Fruit fly (Drosophila melanogaster) whole organism, embryonic: Measurements from ENCODE around the gene CG5506.

ENCODE experiments used
- Atf-2 ChIP-seq: fragments of 200-800 bp; sonication (Bioruptor generic); optimal IDR thresholded peaks from 2 replicates; lab custom pipeline; 2016; ENCODE audit warnings: missing biosample characterization, missing genetic modification characterization
- Atf6 ChIP-seq: fragments of 200-800 bp; sonication (Bioruptor generic); IDR thresholded peaks from 2 replicates; pipeline ENCODE4 v1.3.6; 2022; ENCODE audit warnings: missing biosample characterization, missing genetic modification characterization
- Bgb ChIP-seq: fragments of 200-800 bp; sonication (Bioruptor generic); IDR thresholded peaks from 2 replicates; pipeline ENCODE4 v1.3.6; 2022; ENCODE audit warnings: missing biosample characterization, missing genetic modification characterization; ENCODE audit not compliant: partially characterized antibody
- CG10543 ChIP-seq: fragments of 200-800 bp; sonication (Bioruptor generic); optimal IDR thresholded peaks from 3 replicates; lab custom pipeline; 2017; ENCODE audit warnings: missing biosample characterization, mild to moderate bottlenecking, missing genetic modification characterization, moderate library complexity
- CG12104 ChIP-seq: fragments of 200-800 bp; sonication (Bioruptor generic); optimal IDR thresholded peaks from 3 replicates; lab custom pipeline; 2016; ENCODE audit warnings: missing biosample characterization, missing genetic modification characterization
- CG14014 ChIP-seq: fragments of 200-800 bp; sonication (Bioruptor generic); IDR thresholded peaks from 2 replicates; pipeline ENCODE4 v1.3.6; 2022; ENCODE audit warnings: missing biosample characterization, missing genetic modification characterization
- CG14050 ChIP-seq: fragments of 200-800 bp; sonication (Bioruptor generic); IDR thresholded peaks from 3 replicates; pipeline ENCODE4 v1.3.6; 2022; ENCODE audit warnings: missing biosample characterization, missing genetic modification characterization
- CG15073 ChIP-seq: fragments of 200-800 bp; sonication (Bioruptor generic); optimal IDR thresholded peaks from 2 replicates; lab custom pipeline; 2016; ENCODE audit warnings: missing biosample characterization, missing genetic modification characterization
- CG1603 ChIP-seq: fragments of 200-800 bp; sonication (Bioruptor generic); optimal IDR thresholded peaks from 2 replicates; lab custom pipeline; 2019; ENCODE audit warnings: missing biosample characterization, mild to moderate bottlenecking, missing genetic modification characterization, moderate library complexity
- CG17186 ChIP-seq: fragments of 200-800 bp; sonication (Bioruptor generic); optimal IDR thresholded peaks from 3 replicates; lab custom pipeline; 2017; ENCODE audit warnings: missing biosample characterization, missing genetic modification reagents, missing genetic modification characterization
- CG18262 ChIP-seq: fragments of 200-800 bp; optimal IDR thresholded peaks from 3 replicates; lab custom pipeline; 2019; ENCODE audit warnings: missing biosample characterization, mild to moderate bottlenecking, missing genetic modification characterization, moderate library complexity
- CG1832 ChIP-seq: fragments of 200-800 bp; sonication (Bioruptor generic); optimal IDR thresholded peaks from 2 replicates; lab custom pipeline; 2017; ENCODE audit warnings: missing biosample characterization, mild to moderate bottlenecking, missing genetic modification characterization, inconsistent platforms
- CG32767 ChIP-seq: fragments of 200-800 bp; sonication (Bioruptor generic); IDR thresholded peaks from 2 replicates; pipeline ENCODE4 v1.3.6; 2022; ENCODE audit warnings: missing biosample characterization, missing genetic modification characterization
- CG34376 ChIP-seq: fragments of 200-800 bp; sonication (Bioruptor generic); optimal IDR thresholded peaks from 2 replicates; lab custom pipeline; 2018; ENCODE audit warnings: missing biosample characterization, mild to moderate bottlenecking, missing genetic modification characterization
- CG43689 ChIP-seq: fragments of 200-800 bp; sonication (Bioruptor generic); IDR thresholded peaks from 2 replicates; pipeline ENCODE4 v1.3.6; 2022; ENCODE audit warnings: missing biosample characterization, missing genetic modification characterization
- CG6683 ChIP-seq: fragments of 200-800 bp; sonication (Bioruptor generic); optimal IDR thresholded peaks from 2 replicates; lab custom pipeline; 2017; ENCODE audit warnings: missing biosample characterization, mild to moderate bottlenecking, missing genetic modification characterization, missing genetic modification reagents
- CG7928 ChIP-seq: fragments of 200-800 bp; sonication (Bioruptor generic); optimal IDR thresholded peaks from 2 replicates; lab custom pipeline; 2017; ENCODE audit warnings: missing biosample characterization, mild to moderate bottlenecking, missing genetic modification characterization
- CG8281 ChIP-seq: fragments of 200-800 bp; sonication (Bioruptor generic); optimal IDR thresholded peaks from 2 replicates; lab custom pipeline; 2018; ENCODE audit warnings: missing biosample characterization, mild to moderate bottlenecking, missing genetic modification characterization, moderate library complexity
- CG8478 ChIP-seq: fragments of >200 bp; optimal IDR thresholded peaks from 2 replicates; lab custom pipeline; 2018
- CG8924 ChIP-seq: fragments of 200-800 bp; optimal IDR thresholded peaks from 3 replicates; lab custom pipeline; 2019; ENCODE audit warnings: missing biosample characterization, mild to moderate bottlenecking, missing genetic modification characterization, moderate library complexity
- CHES-1-like ChIP-seq: fragments of 200-800 bp; sonication (Bioruptor generic); optimal IDR thresholded peaks from 2 replicates; lab custom pipeline; 2016; ENCODE audit warnings: missing biosample characterization, missing genetic modification characterization
- CkIIα-i1 ChIP-seq: fragments of 200-800 bp; sonication (Bioruptor generic); IDR thresholded peaks from 2 replicates; pipeline ENCODE4 v1.3.6; 2022; ENCODE audit warnings: missing biosample characterization, missing genetic modification characterization
- Gsc ChIP-seq: fragments of 200-800 bp; sonication (Bioruptor generic); IDR thresholded peaks from 2 replicates; pipeline ENCODE4 v1.3.6; 2022; ENCODE audit warnings: missing biosample characterization, missing genetic modification characterization
- HLH54F ChIP-seq: fragments of 200-800 bp; sonication (Bioruptor generic); optimal IDR thresholded peaks from 3 replicates; lab custom pipeline; 2016; ENCODE audit warnings: missing biosample characterization, missing genetic modification characterization
- Hey ChIP-seq: fragments of 200-800 bp; sonication (Bioruptor generic); optimal IDR thresholded peaks from 3 replicates; lab custom pipeline; 2018; ENCODE audit warnings: missing biosample characterization, mild to moderate bottlenecking, missing genetic modification characterization
- HmgZ ChIP-seq: fragments of 200-800 bp; sonication (Bioruptor generic); optimal IDR thresholded peaks from 2 replicates; lab custom pipeline; 2018; ENCODE audit warnings: missing biosample characterization, mild to moderate bottlenecking, missing genetic modification characterization
- Hmr ChIP-seq: fragments of 200-800 bp; sonication (Bioruptor generic); optimal IDR thresholded peaks from 3 replicates; lab custom pipeline; 2017; ENCODE audit warnings: mild to moderate bottlenecking, missing biosample characterization, missing genetic modification reagents, missing genetic modification characterization
- Hr39 ChIP-seq: fragments of >200 bp; optimal IDR thresholded peaks from 2 replicates; lab custom pipeline; 2017
- Hsf ChIP-seq: fragments of 200-800 bp; sonication (Bioruptor generic); optimal IDR thresholded peaks from 3 replicates; lab custom pipeline; 2016; ENCODE audit warnings: missing biosample characterization, missing genetic modification characterization
- Myb ChIP-seq: fragments of 200-800 bp; sonication (Bioruptor generic); optimal IDR thresholded peaks from 2 replicates; lab custom pipeline; 2016; ENCODE audit warnings: missing biosample characterization, missing genetic modification characterization
- PHDP ChIP-seq: fragments of 200-800 bp; sonication (Bioruptor generic); optimal IDR thresholded peaks from 3 replicates; lab custom pipeline; 2018; ENCODE audit warnings: missing biosample characterization, mild to moderate bottlenecking, missing genetic modification characterization, moderate library complexity
- Six4 ChIP-seq: fragments of 200-800 bp; sonication (Bioruptor generic); optimal IDR thresholded peaks from 2 replicates; lab custom pipeline; 2016; ENCODE audit warnings: missing biosample characterization, missing genetic modification characterization
- Sry-δ ChIP-seq: fragments of 200-800 bp; sonication (Bioruptor generic); optimal IDR thresholded peaks from 2 replicates; lab custom pipeline; 2016; ENCODE audit warnings: missing biosample characterization, missing genetic modification characterization
- Tbp ChIP-seq: fragments of >200 bp; optimal IDR thresholded peaks from 2 replicates; lab custom pipeline; 2018; ENCODE audit warnings: missing biosample characterization, missing genetic modification characterization
- Trl ChIP-seq, 3 experiments: fragments of >200 bp in 2 of 3; fragments of 200-800 bp in 1 of 3; sonication (Bioruptor generic) in 1 of 3; optimal IDR thresholded peaks; 2 replicates in 1 of 3; 3 replicates in 2 of 3; lab custom pipeline; 2016 to 2017; ENCODE audit warnings: missing biosample characterization in 1 of 3, missing genetic modification characterization in 1 of 3
- Xbp1 ChIP-seq: fragments of 200-800 bp; sonication (Bioruptor generic); optimal IDR thresholded peaks from 3 replicates; lab custom pipeline; 2016; ENCODE audit warnings: missing biosample characterization, mild to moderate bottlenecking, missing genetic modification characterization
- ash1 ChIP-seq: fragments of 200-800 bp; sonication (Bioruptor generic); optimal IDR thresholded peaks from 2 replicates; lab custom pipeline; 2018; ENCODE audit warnings: missing biosample characterization, mild to moderate bottlenecking, missing genetic modification characterization
- caup ChIP-seq: fragments of 200-800 bp; sonication (Bioruptor generic); optimal IDR thresholded peaks from 3 replicates; lab custom pipeline; 2017; ENCODE audit warnings: missing biosample characterization, mild to moderate bottlenecking, missing genetic modification characterization, moderate library complexity; ENCODE audit not compliant: severe bottlenecking
- ci ChIP-seq: fragments of 200-800 bp; sonication (Bioruptor generic); IDR thresholded peaks from 3 replicates; pipeline ENCODE4 v1.3.6; 2022; ENCODE audit warnings: missing biosample characterization, missing genetic modification characterization
- croc ChIP-seq: fragments of 200-800 bp; sonication (Bioruptor generic); conservative IDR thresholded peaks from 3 replicates; pipeline ENCODE4 v1.3.6; 2022; ENCODE audit warnings: missing biosample characterization, missing genetic modification characterization
- danr ChIP-seq: fragments of 200-800 bp; sonication (Bioruptor generic); IDR thresholded peaks from 2 replicates; pipeline ENCODE4 v1.3.6; 2022; ENCODE audit warnings: missing biosample characterization, missing genetic modification characterization
- dati ChIP-seq: fragments of 200-800 bp; sonication (Bioruptor generic); IDR thresholded peaks from 2 replicates; pipeline ENCODE4 v1.3.6; 2022; ENCODE audit warnings: missing biosample characterization, missing genetic modification characterization
- ems ChIP-seq: fragments of 200-800 bp; sonication (Bioruptor generic); optimal IDR thresholded peaks from 3 replicates; lab custom pipeline; 2016; ENCODE audit warnings: missing biosample characterization, missing genetic modification characterization
- eyg ChIP-seq: fragments of 200-800 bp; sonication (Bioruptor generic); optimal IDR thresholded peaks from 3 replicates; lab custom pipeline; 2016; ENCODE audit warnings: missing biosample characterization, missing genetic modification characterization
- nerfin-1 ChIP-seq: fragments of 200-800 bp; sonication (Bioruptor generic); optimal IDR thresholded peaks from 3 replicates; lab custom pipeline; 2019; ENCODE audit warnings: missing biosample characterization, mild to moderate bottlenecking, missing genetic modification characterization, moderate library complexity
- pita ChIP-seq: fragments of 200-800 bp; sonication (Bioruptor generic); optimal IDR thresholded peaks from 2 replicates; lab custom pipeline; 2017; ENCODE audit warnings: missing biosample characterization, mild to moderate bottlenecking, missing genetic modification characterization
- sens-2 ChIP-seq: fragments of 200-800 bp; sonication (Bioruptor generic); IDR thresholded peaks from 2 replicates; pipeline ENCODE4 v1.3.6; 2022; ENCODE audit warnings: missing biosample characterization, missing genetic modification characterization
- tio ChIP-seq: fragments of 200-800 bp; sonication (Bioruptor generic); optimal IDR thresholded peaks from 2 replicates; lab custom pipeline; 2017; ENCODE audit warnings: missing biosample characterization, missing genetic modification characterization, inconsistent platforms
- tna ChIP-seq: fragments of 200-800 bp; sonication (Bioruptor generic); IDR thresholded peaks from 2 replicates; pipeline ENCODE4 v1.3.6; 2022; ENCODE audit warnings: missing biosample characterization, missing genetic modification characterization; ENCODE audit not compliant: partially characterized antibody
- wek ChIP-seq: fragments of 200-800 bp; sonication (Bioruptor generic); optimal IDR thresholded peaks from 3 replicates; lab custom pipeline; 2018; ENCODE audit warnings: missing biosample characterization, mild to moderate bottlenecking, missing genetic modification characterization, moderate library complexity
- wor ChIP-seq: fragments of 200-800 bp; sonication (Bioruptor generic); IDR thresholded peaks from 2 replicates; pipeline ENCODE4 v1.3.6; 2022; ENCODE audit warnings: missing biosample characterization, missing genetic modification characterization
- zf30C ChIP-seq: fragments of 200-800 bp; sonication (Bioruptor generic); optimal IDR thresholded peaks from 3 replicates; lab custom pipeline; 2018; ENCODE audit warnings: missing biosample characterization, mild to moderate bottlenecking, missing genetic modification characterization

Gene CG5506

dm6 chr3L:17895815-17896275 is 11.7 kb upstream of the CG5506 start, which contains the start of gene Tsp74F (continued):
- TF ChIP-seq ash1 (GFP tag; lab: Kevin White, UChicago) (no peak), CkIIα-i1 (GFP tag; lab: Robert Waterston, UW) (no peak), Hmr (GFP tag; lab: Kevin White, UChicago) (no peak), tna (GFP tag; lab: Robert Waterston, UW) (no peak), Trl (optimal IDR thresholded peaks at IDR 0.05; lab: Kevin White, UChicago) (peak; percentile 36 to 54), Trl (GFP tag; optimal IDR thresholded peaks at IDR 0.05; lab: Kevin White, UChicago) (no peak), ci (GFP tag; lab: Robert Waterston, UW) (peak; percentile 66; the same call in 2 of the 3 replicates), Hr39 (lab: Kevin White, UChicago) (no peak), nerfin-1 (tag; lab: Kevin White, UChicago) (no peak), HLH54F (GFP tag; lab: Kevin White, UChicago) (no peak), zf30C (no peak), tio (no peak), Atf6 (no peak), Atf-2 (GFP tag; lab: Kevin White, UChicago) (no peak), pita (GFP tag; lab: Kevin White, UChicago) (no peak), wor (GFP tag; lab: Robert Waterston, UW) (no peak), Hey (tag; lab: Kevin White, UChicago) (no peak), CG14050 (GFP tag; lab: Robert Waterston, UW) (no peak), CG1832 (GFP tag; lab: Kevin White, UChicago) (no peak), CG18262 (tag; lab: Kevin White, UChicago) (no peak), PHDP (tag; lab: Kevin White, UChicago) (peak; percentile 40), CG43689 (GFP tag; lab: Robert Waterston, UW) (no peak), Sry-δ (GFP tag; lab: Kevin White, UChicago) (no peak), croc (GFP tag; lab: Robert Waterston, UW) (no peak), Xbp1 (GFP tag; lab: Kevin White, UChicago) (no peak), CG10543 (GFP tag; lab: Kevin White, UChicago) (no peak), CG1603 (tag; lab: Kevin White, UChicago) (no peak), ems (GFP tag; lab: Kevin White, UChicago) (no peak), CG7928 (GFP tag; lab: Kevin White, UChicago) (no peak), Bgb (GFP tag; lab: Robert Waterston, UW) (0 out of 2 replicates have a peak, but pooled peaks have one; percentile 19), CG12104 (GFP tag; lab: Kevin White, UChicago) (no peak), Six4 (GFP tag; lab: Kevin White, UChicago) (no peak), CG32767 (GFP tag; lab: Robert Waterston, UW) (no peak), Hsf (GFP tag; lab: Kevin White, UChicago) (no peak), CG17186 (GFP tag; lab: Kevin White, UChicago) (no peak), CG34376 (GFP tag; lab: Kevin White, UChicago) (peak; percentile 1), wek (GFP tag; lab: Kevin White, UChicago) (peak; percentile 40), CG8478 (lab: Kevin White, UChicago) (no peak), CHES-1-like (GFP tag; lab: Kevin White, UChicago) (no peak), HmgZ (tag; lab: Kevin White, UChicago) (no peak), sens-2 (GFP tag; lab: Robert Waterston, UW) (no peak), CG8924 (tag; lab: Kevin White, UChicago) (no peak), CG14014 (GFP tag; lab: Robert Waterston, UW) (no peak), CG15073 (GFP tag; lab: Kevin White, UChicago) (no peak), CG8281 (peak; percentile 7), caup (GFP tag; lab: Kevin White, UChicago) (no peak), danr (GFP tag; lab: Robert Waterston, UW) (no peak), Myb (no peak), Gsc (GFP tag; lab: Robert Waterston, UW) (no peak), dati (GFP tag; lab: Robert Waterston, UW) (no peak), eyg (GFP tag; lab: Kevin White, UChicago) (no peak), Tbp (GFP tag; lab: Kevin White, UChicago) (no peak), CG6683 (GFP tag; lab: Kevin White, UChicago) (no peak)
